Worm (Caenorhabditis elegans) whole organism, dauer: ENCODE results near the gene nhr-37.
"Not testable (repeated sequence)": the region's sequence is repeated elsewhere in the genome, so short reads cannot be mapped to it uniquely, and the experiment has no call there.

Experiments used
- unc-62 ChIP-seq: sonication (generic microtip); optimal IDR thresholded peaks from 2 replicates; lab custom pipeline; 2017; ENCODE audit warnings: missing biosample characterization, missing genetic modification reagents, missing genetic modification characterization

nhr-37 gene

ce11 chrV:6621894-6622293 is at the start of gene nhr-37:
Gene nhr-37, plus strand, starts transcription at chrV:6622194.
- no peak for TF ChIP-seq unc-62 (GFP tag; lab: Kevin White, UChicago)

- TF ChIP-seq unc-62 (GFP tag; lab: Kevin White, UChicago), result no peak
Measured at ce11 chrV:6575406-6576130, 46.4 kb upstream of the nhr-37 start, which contains the start of gene fut-2. Gene fut-2, minus strand, starts transcription at chrV:6575890.

- no peak for TF ChIP-seq unc-62 (GFP tag; lab: Kevin White, UChicago)
Measured at ce11 chrV:6576567-6576966, 45.4 kb upstream of the nhr-37 start, which contains the start of gene EGAP9.4. Gene EGAP9.4, plus strand, starts transcription at chrV:6576867.

ce11 chrV:6579992-6580391 is 42.0 kb upstream of the nhr-37 start, which contains the start of gene EGAP9.3:
Gene EGAP9.3, minus strand, starts transcription at chrV:6580122.
- no peak for TF ChIP-seq unc-62 (GFP tag; lab: Kevin White, UChicago)

- not testable (repeated sequence) for TF ChIP-seq unc-62 (GFP tag; lab: Kevin White, UChicago)
Measured at ce11 chrV:6581762-6582161, 40.2 kb upstream of the nhr-37 start, which contains the start of gene ZK1055.4. Gene ZK1055.4, plus strand, starts transcription at chrV:6582062.

- no peak for TF ChIP-seq unc-62 (GFP tag; lab: Kevin White, UChicago)
Measured at ce11 chrV:6590283-6590682, 31.7 kb upstream of the nhr-37 start, which contains the start of gene ZK1055.2. Gene ZK1055.2, plus strand, starts transcription at chrV:6590583.

ce11 chrV:6593700-6594244 is 28.2 kb upstream of the nhr-37 start, which contains the start of gene hcp-1:
Gene hcp-1, plus strand, starts transcription at chrV:6594194.
- no peak for TF ChIP-seq unc-62 (GFP tag; lab: Kevin White, UChicago)

- no peak for TF ChIP-seq unc-62 (GFP tag; lab: Kevin White, UChicago)
Measured at ce11 chrV:6602556-6603062, 19.4 kb upstream of the nhr-37 start, which contains the start of gene ZK1055.6. Gene ZK1055.6, minus strand, starts transcription at chrV:6602606.

ce11 chrV:6605275-6605674 is 16.7 kb upstream of the nhr-37 start, which contains the start of gene ZK1055.7:
Gene ZK1055.7, minus strand, starts transcription at chrV:6605375.
- TF ChIP-seq unc-62 (GFP tag; lab: Kevin White, UChicago), result no peak

- no peak for TF ChIP-seq unc-62 (GFP tag; lab: Kevin White, UChicago)
Measured at ce11 chrV:6606197-6606596, 15.8 kb upstream of the nhr-37 start.

ce11 chrV:6611058-6611457 is 10.9 kb upstream of the nhr-37 start, which contains the start of gene gon-14:
Gene gon-14, minus strand, starts transcription at chrV:6611158.
- TF ChIP-seq unc-62 (GFP tag; lab: Kevin White, UChicago), result no peak

ce11 chrV:6611504-6611903 is 10.5 kb upstream of the nhr-37 start:
- TF ChIP-seq unc-62 (GFP tag; lab: Kevin White, UChicago), result no peak

ce11 chrV:6614152-6614734 is 7.8 kb upstream of the nhr-37 start, which contains the start of gene cpr-4:
Gene cpr-4, plus strand, starts transcription at chrV:6614674.
- no peak for TF ChIP-seq unc-62 (GFP tag; lab: Kevin White, UChicago)

ce11 chrV:6614968-6615367 is 7.0 kb upstream of the nhr-37 start:
- no peak for TF ChIP-seq unc-62 (GFP tag; lab: Kevin White, UChicago)

ce11 chrV:6616294-6616693 is 5.7 kb upstream of the nhr-37 start:
- TF ChIP-seq unc-62 (GFP tag; lab: Kevin White, UChicago), result no peak

- TF ChIP-seq unc-62 (GFP tag; lab: Kevin White, UChicago), result no peak
Measured at ce11 chrV:6620809-6621208, 1.2 kb upstream of the nhr-37 start.
